Fruit fly (Drosophila melanogaster) whole organism, embryonic: ENCODE results near the gene CG33514.
A peak's percentile ranks its signal among the peaks of the same experiment; 100 is the strongest.

Source experiments
- Antp ChIP-seq: fragments of 200-800 bp; sonication (Bioruptor generic); optimal IDR thresholded peaks from 3 replicates; lab custom pipeline; 2016; ENCODE audit warnings: missing biosample characterization, missing genetic modification characterization
- B-H1 ChIP-seq: fragments of 200-800 bp; sonication (Bioruptor generic); IDR thresholded peaks from 3 replicates; pipeline ENCODE4 v1.3.6; 2022; ENCODE audit warnings: missing biosample characterization, missing genetic modification characterization
- CG10209 ChIP-seq: fragments of 200-800 bp; sonication (Bioruptor generic); optimal IDR thresholded peaks from 3 replicates; lab custom pipeline; 2017; ENCODE audit warnings: missing biosample characterization, mild to moderate bottlenecking, missing genetic modification characterization, missing genetic modification reagents
- CG10959 ChIP-seq: fragments of 200-800 bp; sonication (Bioruptor generic); IDR thresholded peaks from 2 replicates; pipeline ENCODE4 v1.3.6; 2022; ENCODE audit warnings: missing biosample characterization, missing genetic modification characterization
- CG10979 ChIP-seq: fragments of 200-800 bp; sonication (Bioruptor generic); optimal IDR thresholded peaks from 2 replicates; lab custom pipeline; 2018; ENCODE audit warnings: missing biosample characterization, mild to moderate bottlenecking, missing genetic modification characterization, moderate library complexity
- CG11093 ChIP-seq: fragments of 200-800 bp; sonication (Bioruptor generic); IDR thresholded peaks from 3 replicates; pipeline ENCODE4 v1.3.6; 2022; ENCODE audit warnings: missing biosample characterization, missing genetic modification characterization
- CG11504 ChIP-seq: fragments of 200-800 bp; sonication (Bioruptor generic); optimal IDR thresholded peaks from 3 replicates; lab custom pipeline; 2019; ENCODE audit warnings: missing biosample characterization, mild to moderate bottlenecking, missing genetic modification characterization, moderate library complexity
- CG13424 ChIP-seq: fragments of 200-800 bp; sonication (Bioruptor generic); optimal IDR thresholded peaks from 2 replicates; lab custom pipeline; 2019; ENCODE audit warnings: missing biosample characterization, mild to moderate bottlenecking, missing genetic modification characterization, moderate library complexity
- CG15011 ChIP-seq: fragments of 200-800 bp; sonication (Bioruptor generic); optimal IDR thresholded peaks from 3 replicates; lab custom pipeline; 2018; ENCODE audit warnings: missing biosample characterization, mild to moderate bottlenecking, missing genetic modification characterization
- CG15073 ChIP-seq: fragments of 200-800 bp; sonication (Bioruptor generic); optimal IDR thresholded peaks from 2 replicates; lab custom pipeline; 2016; ENCODE audit warnings: missing biosample characterization, missing genetic modification characterization
- CG17568 ChIP-seq: fragments of 200-800 bp; sonication (Bioruptor generic); optimal IDR thresholded peaks from 2 replicates; lab custom pipeline; 2018; ENCODE audit warnings: missing biosample characterization, mild to moderate bottlenecking, missing genetic modification characterization, moderate library complexity
- CG4328 ChIP-seq: fragments of 200-800 bp; sonication (Bioruptor generic); optimal IDR thresholded peaks from 3 replicates; lab custom pipeline; 2017; ENCODE audit warnings: missing biosample characterization, missing genetic modification reagents, missing genetic modification characterization
- CG4730 ChIP-seq: fragments of 200-800 bp; sonication (Bioruptor generic); IDR thresholded peaks from 2 replicates; pipeline ENCODE4 v1.3.6; 2022; ENCODE audit warnings: missing biosample characterization, missing genetic modification characterization
- CG7963 ChIP-seq: fragments of 200-800 bp; sonication (Bioruptor generic); IDR thresholded peaks from 3 replicates; pipeline ENCODE4 v1.3.6; 2022; ENCODE audit warnings: missing biosample characterization, missing genetic modification characterization; ENCODE audit not compliant: partially characterized antibody
- CG9437 ChIP-seq: fragments of 200-800 bp; sonication (Bioruptor generic); optimal IDR thresholded peaks from 2 replicates; lab custom pipeline; 2018; ENCODE audit warnings: missing biosample characterization, mild to moderate bottlenecking, missing genetic modification characterization
- CG9932 ChIP-seq: fragments of 200-800 bp; sonication (Bioruptor generic); IDR thresholded peaks from 2 replicates; pipeline ENCODE4 v1.3.6; 2022; ENCODE audit warnings: missing biosample characterization, missing genetic modification characterization
- Camta ChIP-seq: fragments of 200-800 bp; sonication (Bioruptor generic); optimal IDR thresholded peaks from 2 replicates; lab custom pipeline; 2016; ENCODE audit warnings: missing biosample characterization, missing genetic modification characterization
- CrebB ChIP-seq: fragments of 200-800 bp; sonication (Bioruptor generic); optimal IDR thresholded peaks from 3 replicates; lab custom pipeline; 2018; ENCODE audit warnings: missing biosample characterization, mild to moderate bottlenecking, missing genetic modification characterization
- D19B ChIP-seq: fragments of 200-800 bp; sonication (Bioruptor generic); optimal IDR thresholded peaks from 2 replicates; lab custom pipeline; 2017; ENCODE audit warnings: missing biosample characterization, mild to moderate bottlenecking, missing genetic modification characterization
- Dip2 ChIP-seq: fragments of 200-800 bp; sonication (Bioruptor generic); IDR thresholded peaks from 2 replicates; pipeline ENCODE4 v1.3.6; 2022; ENCODE audit warnings: missing biosample characterization, missing genetic modification characterization
- Dip3 ChIP-seq: fragments of 200-800 bp; sonication (Bioruptor generic); optimal IDR thresholded peaks from 3 replicates; lab custom pipeline; 2016; ENCODE audit warnings: missing biosample characterization, missing genetic modification characterization
- Elba2 ChIP-seq: fragments of 200-800 bp; sonication (Bioruptor generic); optimal IDR thresholded peaks from 3 replicates; lab custom pipeline; 2016; ENCODE audit warnings: missing biosample characterization, missing genetic modification characterization
- HLHmδ ChIP-seq: fragments of 200-800 bp; sonication (Bioruptor generic); optimal IDR thresholded peaks from 2 replicates; lab custom pipeline; 2018; ENCODE audit warnings: missing biosample characterization, mild to moderate bottlenecking, missing genetic modification characterization, moderate library complexity
- Hand ChIP-seq: fragments of 200-800 bp; sonication (Bioruptor generic); optimal IDR thresholded peaks from 2 replicates; lab custom pipeline; 2017; ENCODE audit warnings: mild to moderate bottlenecking, missing biosample characterization, missing genetic modification reagents, missing genetic modification characterization
- HmgZ ChIP-seq: fragments of 200-800 bp; sonication (Bioruptor generic); optimal IDR thresholded peaks from 2 replicates; lab custom pipeline; 2018; ENCODE audit warnings: missing biosample characterization, mild to moderate bottlenecking, missing genetic modification characterization
- Hmr ChIP-seq: fragments of 200-800 bp; sonication (Bioruptor generic); optimal IDR thresholded peaks from 3 replicates; lab custom pipeline; 2017; ENCODE audit warnings: mild to moderate bottlenecking, missing biosample characterization, missing genetic modification reagents, missing genetic modification characterization
- Hr51 ChIP-seq, 2 experiments: fragments of 200-800 bp; sonication (Bioruptor generic); optimal IDR thresholded peaks; 2 replicates in 1 of 2; 3 replicates in 1 of 2; lab custom pipeline; 2016 to 2018; ENCODE audit warnings: missing biosample characterization in 2 of 2, missing genetic modification characterization in 2 of 2, mild to moderate bottlenecking in 1 of 2, moderate library complexity in 1 of 2
- Med ChIP-seq: fragments of 200-800 bp; sonication (Bioruptor generic); peaks from one replicate; lab custom pipeline; 2016; ENCODE audit warnings: missing biosample characterization, missing genetic modification characterization, mild to moderate bottlenecking, inconsistent platforms, moderate library complexity
- Meics ChIP-seq: fragments of 200-800 bp; sonication (Bioruptor generic); optimal IDR thresholded peaks from 2 replicates; lab custom pipeline; 2017; ENCODE audit warnings: missing biosample characterization, mild to moderate bottlenecking, missing genetic modification characterization
- Myb ChIP-seq: fragments of 200-800 bp; sonication (Bioruptor generic); optimal IDR thresholded peaks from 2 replicates; lab custom pipeline; 2016; ENCODE audit warnings: missing biosample characterization, missing genetic modification characterization
- NC2β ChIP-seq: fragments of 200-800 bp; sonication (Bioruptor generic); optimal IDR thresholded peaks from 2 replicates; lab custom pipeline; 2016; ENCODE audit warnings: missing biosample characterization, missing genetic modification characterization
- NfI ChIP-seq: fragments of 200-800 bp; sonication (Bioruptor generic); optimal IDR thresholded peaks from 3 replicates; lab custom pipeline; 2018; ENCODE audit warnings: missing biosample characterization, mild to moderate bottlenecking, missing genetic modification characterization, moderate library complexity
- Sry-β ChIP-seq: fragments of 200-800 bp; sonication (Bioruptor generic); optimal IDR thresholded peaks from 2 replicates; lab custom pipeline; 2018; ENCODE audit warnings: missing biosample characterization, mild to moderate bottlenecking, missing genetic modification characterization, moderate library complexity
- TFAM ChIP-seq: fragments of 200-800 bp; sonication (Bioruptor generic); optimal IDR thresholded peaks from 2 replicates; lab custom pipeline; 2017; ENCODE audit warnings: missing biosample characterization, missing genetic modification characterization, inconsistent platforms
- ase ChIP-seq: fragments of 200-800 bp; sonication (Bioruptor generic); IDR thresholded peaks from 3 replicates; pipeline ENCODE4 v1.3.6; 2022; ENCODE audit warnings: missing biosample characterization, missing genetic modification characterization
- chinmo ChIP-seq: fragments of 200-800 bp; sonication (Bioruptor generic); IDR thresholded peaks from 4 replicates; pipeline ENCODE4 v1.3.6; 2022; ENCODE audit warnings: missing biosample characterization, missing genetic modification characterization; ENCODE audit not compliant: partially characterized antibody
- crol ChIP-seq: fragments of 200-800 bp; sonication (Bioruptor generic); IDR thresholded peaks from 2 replicates; pipeline ENCODE4 v1.3.6; 2022; ENCODE audit warnings: missing biosample characterization, missing genetic modification characterization
- dmrt11E ChIP-seq: fragments of 200-800 bp; sonication (Bioruptor generic); optimal IDR thresholded peaks from 3 replicates; lab custom pipeline; 2018; ENCODE audit warnings: missing biosample characterization, mild to moderate bottlenecking, missing genetic modification characterization, moderate library complexity
- fd3F ChIP-seq: fragments of 200-800 bp; sonication (Bioruptor generic); optimal IDR thresholded peaks from 2 replicates; lab custom pipeline; 2018; ENCODE audit warnings: missing biosample characterization, mild to moderate bottlenecking, missing genetic modification characterization, moderate library complexity
- fd64A ChIP-seq: fragments of 200-800 bp; sonication (Bioruptor generic); optimal IDR thresholded peaks from 3 replicates; lab custom pipeline; 2018; ENCODE audit warnings: missing biosample characterization, mild to moderate bottlenecking, missing genetic modification characterization
- her ChIP-seq: fragments of 200-800 bp; sonication (Bioruptor generic); optimal IDR thresholded peaks from 2 replicates; lab custom pipeline; 2016; ENCODE audit warnings: missing biosample characterization, missing genetic modification characterization
- hth ChIP-seq: fragments of >200 bp; optimal IDR thresholded peaks from 2 replicates; lab custom pipeline; 2017; ENCODE audit warnings: inconsistent platforms
- klu ChIP-seq: fragments of 200-800 bp; sonication (Bioruptor generic); IDR thresholded peaks from 2 replicates; pipeline ENCODE4 v1.3.6; 2022; ENCODE audit warnings: missing biosample characterization, missing genetic modification characterization
- knrl ChIP-seq: fragments of 200-800 bp; sonication (Bioruptor generic); IDR thresholded peaks from 3 replicates; pipeline ENCODE4 v1.3.6; 2022; ENCODE audit warnings: missing biosample characterization, missing genetic modification characterization; ENCODE audit not compliant: partially characterized antibody
- nerfin-2 ChIP-seq: fragments of 200-800 bp; sonication (Bioruptor generic); IDR thresholded peaks from 2 replicates; pipeline ENCODE4 v1.3.6; 2022; ENCODE audit warnings: missing biosample characterization, missing genetic modification characterization; ENCODE audit not compliant: partially characterized antibody
- onecut ChIP-seq: fragments of 200-800 bp; sonication (Bioruptor generic); IDR thresholded peaks from 2 replicates; pipeline ENCODE4 v1.3.6; 2022; ENCODE audit warnings: missing biosample characterization, missing genetic modification characterization
- psq ChIP-seq: fragments of 200-800 bp; sonication (Bioruptor generic); optimal IDR thresholded peaks from 2 replicates; lab custom pipeline; 2017; ENCODE audit warnings: missing biosample characterization, missing genetic modification characterization
- scrt ChIP-seq: fragments of 200-800 bp; sonication (Bioruptor generic); optimal IDR thresholded peaks from 2 replicates; lab custom pipeline; 2018; ENCODE audit warnings: missing biosample characterization, mild to moderate bottlenecking, missing genetic modification characterization, moderate library complexity
- sens ChIP-seq: fragments of 200-800 bp; sonication (Bioruptor generic); peaks from one replicate; lab custom pipeline; 2016; ENCODE audit warnings: missing biosample characterization, missing genetic modification characterization
- sisA ChIP-seq: fragments of 200-800 bp; sonication (Bioruptor generic); IDR thresholded peaks from 2 replicates; pipeline ENCODE4 v1.3.6; 2022; ENCODE audit warnings: missing biosample characterization, missing genetic modification characterization

Gene CG33514

DNA sequence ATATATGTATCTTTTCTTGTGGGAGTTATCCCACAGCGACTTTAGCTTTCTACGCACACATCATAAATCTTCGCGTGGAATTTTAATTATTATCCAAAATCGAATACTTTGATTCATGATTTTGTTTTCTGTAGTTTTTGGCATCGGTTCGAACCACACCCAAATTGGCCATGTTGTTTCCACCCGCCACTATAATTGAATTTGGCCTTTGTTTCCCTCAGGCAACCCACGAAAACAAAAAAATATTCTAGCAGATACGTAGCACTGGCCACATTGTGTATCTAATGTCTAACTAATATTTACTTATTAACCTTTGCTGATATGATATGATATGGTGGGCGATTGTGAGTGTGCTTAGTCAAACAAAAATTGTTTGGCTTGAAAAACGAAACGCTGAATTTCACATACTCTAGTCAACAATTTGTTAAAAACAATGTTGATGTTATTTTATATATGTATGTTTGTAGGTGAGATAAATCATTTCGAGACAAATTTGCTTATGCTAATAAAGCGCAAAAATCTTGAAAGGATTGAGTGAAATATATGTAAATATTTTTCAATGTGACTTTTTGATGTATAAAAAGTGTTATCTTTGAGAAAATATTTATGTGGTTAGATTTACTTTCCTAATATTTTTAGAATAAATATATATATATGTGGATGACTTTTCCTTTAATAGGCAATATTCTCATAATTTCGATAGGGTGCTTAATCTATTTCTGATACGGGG, 10.2 kb upstream of the CG33514 start (continued):
- TF ChIP-seq NfI (GFP tag; lab: Kevin White, UChicago), result no peak
- TF ChIP-seq CG9932 (GFP tag; lab: Robert Waterston, UW), result no peak
- TF ChIP-seq CG4730 (GFP tag; lab: Robert Waterston, UW), result no peak
- peak; percentile 47 for TF ChIP-seq Meics (GFP tag; lab: Kevin White, UChicago)
- TF ChIP-seq HLHmδ (GFP tag; lab: Kevin White, UChicago), result no peak
- no peak for TF ChIP-seq chinmo
- peak; percentile 38 for TF ChIP-seq Hmr (GFP tag; lab: Kevin White, UChicago)
- no peak for TF ChIP-seq scrt (GFP tag; lab: Kevin White, UChicago)
- peak; percentile 28 for TF ChIP-seq Med (GFP tag; lab: Kevin White, UChicago)
- TF ChIP-seq Sry-β (GFP tag; lab: Kevin White, UChicago), result no peak
- no peak for TF ChIP-seq knrl (GFP tag; lab: Robert Waterston, UW)
- TF ChIP-seq Elba2 (GFP tag; lab: Kevin White, UChicago), result no peak
- TF ChIP-seq hth (lab: Kevin White, UChicago), result no peak
- TF ChIP-seq klu (GFP tag; lab: Robert Waterston, UW), result no peak
- TF ChIP-seq fd3F (GFP tag; lab: Kevin White, UChicago), result peak; percentile 7
- TF ChIP-seq Hr51 (GFP tag; optimal IDR thresholded peaks at IDR 0.05; lab: Kevin White, UChicago), result peak in 1 of 2 experiments; percentile 54
- no peak for TF ChIP-seq her (GFP tag; lab: Kevin White, UChicago)
- no peak for TF ChIP-seq TFAM
- TF ChIP-seq CrebB (tag; lab: Kevin White, UChicago), result peak; percentile 40
- no peak for TF ChIP-seq NC2β (GFP tag; lab: Kevin White, UChicago)
- TF ChIP-seq sens (GFP tag; lab: Kevin White, UChicago), result peak; percentile 80
- TF ChIP-seq HmgZ (tag; lab: Kevin White, UChicago), result no peak
- TF ChIP-seq onecut (GFP tag; lab: Robert Waterston, UW), result no peak
- TF ChIP-seq Hand (GFP tag; lab: Kevin White, UChicago), result peak; percentile 12
- no peak for TF ChIP-seq Myb (GFP tag; lab: Kevin White, UChicago)
- peak; percentile 1 for TF ChIP-seq CG9437 (GFP tag; lab: Kevin White, UChicago)
- no peak for TF ChIP-seq psq (GFP tag; lab: Kevin White, UChicago)
- no peak for TF ChIP-seq CG15011 (GFP tag; lab: Kevin White, UChicago)
- peak; percentile 56 for TF ChIP-seq CG10979 (tag; lab: Kevin White, UChicago)
- TF ChIP-seq B-H1 (GFP tag; lab: Robert Waterston, UW), result no peak
- TF ChIP-seq sisA (GFP tag; lab: Robert Waterston, UW), result no peak
- no peak for TF ChIP-seq D19B
- no peak for TF ChIP-seq Antp (GFP tag; lab: Kevin White, UChicago)
- TF ChIP-seq Dip3 (GFP tag; lab: Kevin White, UChicago), result no peak
- TF ChIP-seq ase (GFP tag; lab: Robert Waterston, UW), result no peak
- peak; percentile 45 for TF ChIP-seq CG13424 (tag; lab: Kevin White, UChicago)
- no peak for TF ChIP-seq Dip2 (GFP tag; lab: Robert Waterston, UW)
- TF ChIP-seq crol (GFP tag; lab: Robert Waterston, UW), result no peak
- TF ChIP-seq CG11093 (GFP tag; lab: Robert Waterston, UW), result no peak
- no peak for TF ChIP-seq nerfin-2
- no peak for TF ChIP-seq CG4328 (GFP tag; lab: Kevin White, UChicago)
- no peak for TF ChIP-seq fd64A
- TF ChIP-seq CG11504 (tag; lab: Kevin White, UChicago), result peak; percentile 64
- peak; percentile 29 for TF ChIP-seq dmrt11E (tag; lab: Kevin White, UChicago)
- no peak for TF ChIP-seq CG15073 (GFP tag; lab: Kevin White, UChicago)
- peak; percentile 25 for TF ChIP-seq CG10209 (GFP tag; lab: Kevin White, UChicago)
- TF ChIP-seq CG7963 (GFP tag; lab: Robert Waterston, UW), result no peak
- no peak for TF ChIP-seq Camta (GFP tag; lab: Kevin White, UChicago)
- peak; percentile 20 for TF ChIP-seq CG17568 (GFP tag; lab: Kevin White, UChicago)
- TF ChIP-seq CG10959 (GFP tag; lab: Robert Waterston, UW), result no peak
